Worm (Caenorhabditis elegans): ENCODE data around the gene gop-3.

DNA sequence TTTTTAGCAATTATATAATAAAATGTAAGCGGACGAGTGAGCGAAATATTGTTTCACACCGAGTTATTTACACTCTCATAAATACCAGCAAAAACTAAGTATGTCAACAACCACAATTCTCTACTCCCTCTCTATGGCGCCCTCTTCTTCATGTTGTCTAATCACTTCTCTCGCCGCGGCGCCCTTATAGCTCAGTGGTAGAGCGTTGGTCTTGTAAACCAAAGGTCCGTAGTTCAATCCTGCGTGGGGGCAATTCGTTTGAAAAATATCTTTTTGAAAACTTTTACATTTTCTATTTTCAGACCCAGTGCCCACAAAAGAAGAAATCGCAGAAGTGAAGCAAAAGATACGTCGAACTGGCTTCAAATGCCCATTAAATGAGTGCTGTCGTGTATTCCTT, 45.2 kb downstream of the gop-3 start:
- TF ChIP-seq elt-1 (tag; optimal IDR thresholded peaks at IDR 0.05): no peak
- TF ChIP-seq jun-1 (tag; optimal IDR thresholded peaks at IDR 0.05): no peak
- TF ChIP-seq nhr-23 (tag; optimal IDR thresholded peaks at IDR 0.05): peak; percentile 23
- TF ChIP-seq elt-2 (tag; optimal IDR thresholded peaks at IDR 0.05): peak; percentile 27
- TF ChIP-seq egl-27 (tag; optimal IDR thresholded peaks at IDR 0.05): peak; percentile 21
- no peak for TF ChIP-seq nhr-12 (tag; optimal IDR thresholded peaks at IDR 0.05)
- TF ChIP-seq nfya-1 (tag; optimal IDR thresholded peaks at IDR 0.05; ENCODE audit: insufficient read depth): peak; percentile 40
- no peak for TF ChIP-seq unc-62 (GFP tag; optimal IDR thresholded peaks at IDR 0.05)
- TF ChIP-seq ztf-4 (tag; optimal IDR thresholded peaks at IDR 0.05): peak; percentile 15
- TF ChIP-seq nhr-76 (tag; optimal IDR thresholded peaks at IDR 0.05): no peak

All from whole organism, L3 larva.